Worm (Caenorhabditis elegans): Measurements from ENCODE around the gene daz-1.

- peak; percentile 59 for TF ChIP-seq dsc-1 (tag; optimal IDR thresholded peaks at IDR 0.05)
- TF ChIP-seq nhr-12 (tag; optimal IDR thresholded peaks at IDR 0.05), result no peak
- TF ChIP-seq nhr-90 (tag; optimal IDR thresholded peaks at IDR 0.05; ENCODE audit: poor library complexity), result peak; percentile 64
- peak; percentile 79 for TF ChIP-seq rnt-1 (tag; optimal IDR thresholded peaks at IDR 0.05)
- peak; percentile 15 for TF ChIP-seq ama-1 (optimal IDR thresholded peaks at IDR 0.05)
Measured at ce11 chrII:5473946-5474423, 17.9 kb downstream of the daz-1 start, which contains the start of gene mrps-16.

All from whole organism, L1 larva.